Worm (Caenorhabditis elegans) whole organism, midembryonic: Measurements from ENCODE around the gene bcat-1.

Experiments
- T22C8.4 ChIP-seq: fragments of 200-800 bp; sonication (Bioruptor generic); IDR thresholded peaks from 2 replicates; pipeline ENCODE4 v1.3.6; 2022; ENCODE audit warnings: missing genetic modification characterization, missing compliant biosample characterization
- flt-1 ChIP-seq: fragments of 200-800 bp; sonication (Bioruptor generic); IDR thresholded peaks from 2 replicates; pipeline ENCODE4 v1.3.6; 2022; ENCODE audit warnings: missing genetic modification characterization, missing compliant biosample characterization
- klf-2 ChIP-seq: fragments of 200-800 bp; sonication (Bioruptor generic); conservative IDR thresholded peaks from 2 replicates; pipeline ENCODE4 v1.3.6; 2022; ENCODE audit warnings: missing genetic modification reagents, missing genetic modification characterization, missing compliant biosample characterization
- med-1 ChIP-seq: sonication (generic microtip); optimal IDR thresholded peaks from 2 replicates; lab custom pipeline; 2017; ENCODE audit warnings: missing genetic modification characterization, mild to moderate bottlenecking, missing compliant biosample characterization, antibody characterized with exemption, missing genetic modification reagents; ENCODE audit not compliant: insufficient read depth
- ref-1 ChIP-seq: fragments of 200-800 bp; sonication (Bioruptor generic); conservative IDR thresholded peaks from 2 replicates; pipeline ENCODE4 v1.3.6; 2022; ENCODE audit warnings: missing genetic modification reagents, missing genetic modification characterization, missing compliant biosample characterization
- ztf-23 ChIP-seq: fragments of 200-800 bp; sonication (Bioruptor generic); IDR thresholded peaks from 2 replicates; pipeline ENCODE4 v1.3.6; 2022; ENCODE audit warnings: missing genetic modification reagents, missing genetic modification characterization, missing compliant biosample characterization
- ztf-29 ChIP-seq: fragments of 200-800 bp; sonication (Bioruptor generic); IDR thresholded peaks from 2 replicates; pipeline ENCODE4 v1.3.6; 2022; ENCODE audit warnings: missing genetic modification reagents, missing genetic modification characterization, missing compliant biosample characterization

DNA sequence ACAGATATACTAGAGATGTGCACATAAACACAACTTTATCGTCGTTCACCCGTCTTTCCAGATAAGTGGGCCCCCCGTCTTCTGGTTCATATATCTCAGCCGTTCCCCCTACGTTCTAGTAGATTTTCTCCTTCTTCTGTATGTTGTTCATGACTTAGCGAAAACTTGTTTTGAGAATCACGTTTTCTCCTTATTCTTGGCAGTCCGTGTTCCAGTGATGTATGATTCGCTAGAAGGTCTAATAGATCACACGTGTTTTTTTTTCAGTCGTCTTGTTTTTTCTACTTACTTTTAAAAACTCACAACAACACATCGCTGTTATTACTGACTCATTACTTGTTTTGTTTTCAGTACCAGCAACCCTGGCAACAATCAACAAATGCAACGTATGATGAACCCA, 37.8 kb downstream of the bcat-1 start:
- TF ChIP-seq flt-1 (no peak), klf-2 (GFP tag; lab: Robert Waterston, UW) (no peak), ref-1 (GFP tag; lab: Robert Waterston, UW) (no peak), med-1 (GFP tag; lab: Kevin White, UChicago) (no peak), ztf-23 (no peak), T22C8.4 (no peak), ztf-29 (no peak)
